Worm (Caenorhabditis elegans) whole organism, L2 larva: Measurements from ENCODE around the gene F28F8.9.

Source experiments
- C34F6.9 ChIP-seq: fragments of 150-350 bp; optimal IDR thresholded peaks from 2 replicates; lab custom pipeline; 2014; ENCODE audit warnings: missing biosample characterization, missing genetic modification characterization
- F13H6.1 ChIP-seq: sonication (generic microtip); optimal IDR thresholded peaks from 2 replicates; lab custom pipeline; 2016; ENCODE audit warnings: missing genetic modification characterization, missing compliant biosample characterization
- R02D3.7 ChIP-seq: fragments of 150-350 bp; optimal IDR thresholded peaks from 2 replicates; lab custom pipeline; 2014; ENCODE audit warnings: missing biosample characterization, missing genetic modification characterization
- ZK546.5 ChIP-seq: sonication (generic microtip); optimal IDR thresholded peaks from 2 replicates; lab custom pipeline; 2017; ENCODE audit warnings: missing biosample characterization, missing genetic modification characterization
- aly-2 ChIP-seq: fragments of 150-350 bp; optimal IDR thresholded peaks from 2 replicates; lab custom pipeline; 2014; ENCODE audit warnings: missing biosample characterization, missing genetic modification characterization
- ama-1 ChIP-seq: fragments of 150-350 bp; optimal IDR thresholded peaks from 2 replicates; lab custom pipeline; 2018; ENCODE audit warnings: inconsistent platforms
- blmp-1 ChIP-seq: sonication (generic microtip); optimal IDR thresholded peaks from 2 replicates; lab custom pipeline; 2017; ENCODE audit warnings: missing genetic modification characterization, mild to moderate bottlenecking, missing compliant biosample characterization, antibody characterized with exemption, moderate library complexity; ENCODE audit not compliant: insufficient read depth
- ceh-16 ChIP-seq: fragments of 150-350 bp; optimal IDR thresholded peaks from 2 replicates; lab custom pipeline; 2014; ENCODE audit warnings: missing biosample characterization, missing genetic modification characterization
- ceh-82 ChIP-seq: fragments of 150-350 bp; optimal IDR thresholded peaks from 2 replicates; lab custom pipeline; 2014; ENCODE audit warnings: missing biosample characterization, missing genetic modification characterization
- crh-2 ChIP-seq: sonication (generic microtip); optimal IDR thresholded peaks from 2 replicates; lab custom pipeline; 2017; ENCODE audit warnings: missing biosample characterization, missing genetic modification characterization
- egl-27 ChIP-seq: sonication (generic microtip); optimal IDR thresholded peaks from 3 replicates; lab custom pipeline; 2017; ENCODE audit warnings: missing biosample characterization, missing genetic modification reagents, missing genetic modification characterization
- elt-1 ChIP-seq: fragments of 150-350 bp; optimal IDR thresholded peaks from 2 replicates; lab custom pipeline; 2014; ENCODE audit warnings: missing biosample characterization, missing genetic modification characterization
- gmeb-1 ChIP-seq: fragments of 150-350 bp; optimal IDR thresholded peaks from 2 replicates; lab custom pipeline; 2014; ENCODE audit warnings: missing biosample characterization, missing genetic modification characterization
- lin-11 ChIP-seq: fragments of 150-350 bp; sonication (generic microtip); optimal IDR thresholded peaks from 2 replicates; lab custom pipeline; 2014; ENCODE audit warnings: missing biosample characterization, missing genetic modification characterization, inconsistent platforms, mixed read lengths
- lin-13 ChIP-seq: fragments of 150-350 bp; optimal IDR thresholded peaks from 2 replicates; lab custom pipeline; 2014; ENCODE audit warnings: missing biosample characterization, missing genetic modification reagents, missing genetic modification characterization
- lsy-2 ChIP-seq, 2 experiments: fragments of 150-350 bp in 1 of 2; sonication (generic microtip) in 1 of 2; optimal IDR thresholded peaks; 2 replicates each; lab custom pipeline; 2014 to 2017; ENCODE audit warnings: missing biosample characterization in 2 of 2, missing genetic modification characterization in 2 of 2
- mbf-1 ChIP-seq: sonication (generic microtip); optimal IDR thresholded peaks from 2 replicates; lab custom pipeline; 2017; ENCODE audit warnings: missing biosample characterization, missing genetic modification characterization
- mdl-1 ChIP-seq, 2 experiments: fragments of 150-350 bp in 1 of 2; sonication (generic microtip) in 1 of 2; optimal IDR thresholded peaks; 2 replicates each; lab custom pipeline; 2017; ENCODE audit warnings: missing biosample characterization in 2 of 2, missing genetic modification characterization in 2 of 2
- nhr-11 ChIP-seq: fragments of 150-350 bp; optimal IDR thresholded peaks from 2 replicates; lab custom pipeline; 2014; ENCODE audit warnings: missing biosample characterization, missing genetic modification characterization
- nhr-12 ChIP-seq: fragments of 150-350 bp; optimal IDR thresholded peaks from 2 replicates; lab custom pipeline; 2014; ENCODE audit warnings: missing biosample characterization, missing genetic modification characterization
- nhr-129 ChIP-seq: fragments of 150-350 bp; optimal IDR thresholded peaks from 2 replicates; lab custom pipeline; 2014; ENCODE audit warnings: missing biosample characterization, missing genetic modification characterization
- nhr-21 ChIP-seq: fragments of 150-350 bp; optimal IDR thresholded peaks from 2 replicates; lab custom pipeline; 2014; ENCODE audit warnings: missing biosample characterization, missing genetic modification characterization
- nhr-237 ChIP-seq: fragments of 150-350 bp; optimal IDR thresholded peaks from 2 replicates; lab custom pipeline; 2014; ENCODE audit warnings: missing biosample characterization, missing genetic modification characterization
- nhr-25 ChIP-seq: fragments of 150-350 bp; sonication (generic microtip); optimal IDR thresholded peaks from 3 replicates; lab custom pipeline; 2014; ENCODE audit warnings: missing biosample characterization, missing genetic modification characterization
- nhr-77 ChIP-seq: fragments of 150-350 bp; optimal IDR thresholded peaks from 2 replicates; lab custom pipeline; 2014; ENCODE audit warnings: missing biosample characterization, missing genetic modification characterization
- peb-1 ChIP-seq: fragments of 150-350 bp; optimal IDR thresholded peaks from 2 replicates; lab custom pipeline; 2014; ENCODE audit warnings: missing biosample characterization, missing genetic modification characterization
- skn-1 ChIP-seq: sonication (generic microtip); optimal IDR thresholded peaks from 2 replicates; lab custom pipeline; 2017; ENCODE audit warnings: missing biosample characterization, missing genetic modification characterization
- sma-3 ChIP-seq: sonication (generic microtip); optimal IDR thresholded peaks from 2 replicates; lab custom pipeline; 2016; ENCODE audit warnings: missing genetic modification reagents, missing genetic modification characterization, missing compliant biosample characterization
- unc-39 ChIP-seq: fragments of 150-350 bp; optimal IDR thresholded peaks from 2 replicates; lab custom pipeline; 2014; ENCODE audit warnings: missing biosample characterization, missing genetic modification characterization
- unc-55 ChIP-seq: fragments of 150-350 bp; sonication (generic microtip); optimal IDR thresholded peaks from 3 replicates; lab custom pipeline; 2014; ENCODE audit warnings: missing biosample characterization, missing genetic modification reagents, missing genetic modification characterization
- unc-62 ChIP-seq: fragments of 150-350 bp; optimal IDR thresholded peaks from 2 replicates; lab custom pipeline; 2014; ENCODE audit warnings: missing biosample characterization, missing genetic modification reagents, missing genetic modification characterization
- zag-1 ChIP-seq: fragments of 150-350 bp; optimal IDR thresholded peaks from 2 replicates; lab custom pipeline; 2014; ENCODE audit warnings: missing biosample characterization, missing genetic modification characterization
- ztf-11 ChIP-seq: sonication (generic microtip); optimal IDR thresholded peaks from 2 replicates; lab custom pipeline; 2017; ENCODE audit warnings: missing biosample characterization, missing genetic modification characterization
- ztf-4 ChIP-seq: fragments of 150-350 bp; optimal IDR thresholded peaks from 2 replicates; lab custom pipeline; 2014; ENCODE audit warnings: missing biosample characterization, missing genetic modification characterization

Gene F28F8.9

ce11 chrV:15590183-15590667 is 11.8 kb upstream of the F28F8.9 start, which contains the start of gene F28F8.7:
Gene F28F8.7 (minus strand): TSS chrV:15590617.
- peak; percentile 49 for TF ChIP-seq sma-3 (GFP tag; lab: Kevin White, UChicago)
- peak; percentile 24 for TF ChIP-seq crh-2 (tag; lab: Kevin White, UChicago)
- peak; percentile 65 to 95 for TF ChIP-seq lsy-2 (tag; optimal IDR thresholded peaks at IDR 0.05; lab: Kevin White, UChicago)
- peak; percentile 65 for TF ChIP-seq unc-55
- peak; percentile 9 for TF ChIP-seq lin-13 (GFP tag; lab: Kevin White, UChicago)
- TF ChIP-seq nhr-129 (tag; lab: Kevin White, UChicago), result peak; percentile 7
- peak; percentile 25 for TF ChIP-seq F13H6.1 (tag; lab: Kevin White, UChicago)

DNA sequence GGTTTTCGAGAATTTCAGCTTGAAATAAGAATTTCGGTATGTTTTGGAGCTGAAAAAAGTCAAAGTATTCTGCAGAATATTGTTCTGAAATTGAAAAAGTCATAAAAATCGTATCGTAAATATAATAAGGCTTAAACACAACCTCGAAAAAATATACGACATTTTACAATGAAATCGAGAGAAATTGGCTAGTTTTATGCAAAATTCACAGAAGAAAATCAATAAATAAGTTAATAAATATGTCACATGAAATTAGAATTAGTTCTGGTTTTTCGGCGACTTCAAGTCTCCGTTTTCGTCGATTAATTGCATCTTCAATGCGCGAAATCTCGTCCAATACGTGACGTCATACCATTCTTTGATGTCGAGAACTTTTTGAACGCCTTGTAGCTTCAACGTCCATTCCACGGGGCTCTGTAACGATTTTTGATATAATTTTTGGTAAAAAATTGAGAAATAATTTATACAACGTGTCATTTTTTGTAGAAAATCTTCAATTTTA is 1.0 kb downstream of the F28F8.9 start, which contains the start of gene atx-3:
Gene atx-3, minus strand, starts transcription at position 51 of the 502 bp plus-strand sequence.
- TF ChIP-seq nhr-11 (tag; lab: Kevin White, UChicago) (no peak), mbf-1 (tag; lab: Kevin White, UChicago) (no peak), C34F6.9 (tag; lab: Kevin White, UChicago) (no peak), nhr-25 (peak; percentile 34), nhr-12 (tag; lab: Kevin White, UChicago) (no peak)

ce11 chrV:15575305-15575704 is 3.2 kb downstream of the F28F8.9 start, which contains the start of gene mdt-28:
Gene mdt-28 (minus strand): TSS chrV:15575405.
- TF ChIP-seq lsy-2 (tag; optimal IDR thresholded peaks at IDR 0.05; lab: Kevin White, UChicago) (no peak), R02D3.7 (tag; lab: Kevin White, UChicago) (no peak), unc-39 (tag; lab: Kevin White, UChicago) (no peak), peb-1 (tag; lab: Kevin White, UChicago) (no peak), aly-2 (tag; lab: Kevin White, UChicago) (no peak), ama-1 (lab: Kevin White, UChicago) (no peak), elt-1 (tag; lab: Kevin White, UChicago) (no peak), blmp-1 (tag; lab: Kevin White, UChicago) (no peak), unc-62 (GFP tag; lab: Kevin White, UChicago) (no peak)
- TF ChIP-seq, all 48 proteins: peak for 0

- no peak for TF ChIP-seq nhr-237
- TF ChIP-seq unc-39 (tag; lab: Kevin White, UChicago), result no peak
- no peak for TF ChIP-seq lin-13 (GFP tag; lab: Kevin White, UChicago)
- no peak for TF ChIP-seq gmeb-1 (tag; lab: Kevin White, UChicago)
- no peak for TF ChIP-seq ztf-11
- TF ChIP-seq nhr-21 (tag; lab: Kevin White, UChicago), result no peak
- no peak for TF ChIP-seq blmp-1 (tag; lab: Kevin White, UChicago)
- TF ChIP-seq skn-1 (tag; lab: Kevin White, UChicago), result no peak
- no peak for TF ChIP-seq aly-2 (tag; lab: Kevin White, UChicago)
- no peak for TF ChIP-seq nhr-25
- TF ChIP-seq ztf-4 (tag; lab: Kevin White, UChicago), result no peak
- no peak for TF ChIP-seq ZK546.5 (tag; lab: Kevin White, UChicago)
- TF ChIP-seq mdl-1 (tag; optimal IDR thresholded peaks at IDR 0.05; lab: Kevin White, UChicago), result no peak
- no peak for TF ChIP-seq sma-3 (GFP tag; lab: Kevin White, UChicago)
- TF ChIP-seq ama-1 (lab: Kevin White, UChicago), result no peak
- no peak for TF ChIP-seq ceh-16
- TF ChIP-seq peb-1 (tag; lab: Kevin White, UChicago), result no peak
- no peak for TF ChIP-seq C34F6.9 (tag; lab: Kevin White, UChicago)
- no peak for TF ChIP-seq nhr-77
These were observed 5.9 kb downstream of the F28F8.9 start, which contains the start of gene fbxa-94 for ce11 chrV:15572613-15573012. Gene fbxa-94 (plus strand): TSS chrV:15572913.

DNA sequence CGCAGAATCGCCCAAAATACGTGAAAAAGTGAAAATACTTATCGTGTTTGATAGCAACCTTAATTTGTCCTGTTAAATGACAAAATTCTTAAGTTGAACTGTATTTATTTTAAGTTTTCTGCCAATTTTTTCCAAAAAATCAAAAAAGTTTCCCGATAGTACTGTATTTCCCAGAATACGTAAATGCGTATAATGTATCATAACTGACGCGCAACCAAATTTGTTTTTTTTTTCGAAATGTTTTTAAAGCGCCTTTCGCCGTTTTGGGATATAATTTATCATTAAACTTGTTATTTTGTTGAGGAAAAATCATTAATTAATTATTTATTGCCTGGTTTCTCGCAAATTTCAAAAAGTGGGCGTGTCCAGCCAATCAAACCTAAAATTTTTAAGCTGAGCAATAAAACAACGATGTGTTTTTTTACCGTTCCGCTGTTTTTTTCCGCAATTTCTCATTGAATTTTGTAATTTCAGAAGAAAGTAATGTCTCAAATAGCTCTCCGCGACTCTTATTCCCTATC is 7.4 kb downstream of the F28F8.9 start, which contains the start of gene fbxa-95:
Gene fbxa-95, plus strand, starts transcription at position 471 of the 521 bp plus-strand sequence.
- no peak for TF ChIP-seq ceh-82 (tag; lab: Kevin White, UChicago)
- no peak for TF ChIP-seq zag-1
- TF ChIP-seq egl-27 (tag; lab: Kevin White, UChicago), result no peak
- no peak for TF ChIP-seq lin-11 (tag; lab: Kevin White, UChicago)
- TF ChIP-seq aly-2 (tag; lab: Kevin White, UChicago), result no peak
- TF ChIP-seq nhr-21 (tag; lab: Kevin White, UChicago), result no peak
